Worm (Caenorhabditis elegans): ENCODE measurements around the gene T05B4.12.

ce11 chrV:4109873-4110272, 16.0 kb downstream of the T05B4.12 start, which contains the start of gene clc-18:
- TF ChIP-seq W03F9.2 (tag; optimal IDR thresholded peaks at IDR 0.05) (no peak), him-1 (tag; optimal IDR thresholded peaks at IDR 0.05) (no peak)

Measured in whole organism, L4/young adult.